Worm (Caenorhabditis elegans): ENCODE results near the gene nhr-117.

DNA sequence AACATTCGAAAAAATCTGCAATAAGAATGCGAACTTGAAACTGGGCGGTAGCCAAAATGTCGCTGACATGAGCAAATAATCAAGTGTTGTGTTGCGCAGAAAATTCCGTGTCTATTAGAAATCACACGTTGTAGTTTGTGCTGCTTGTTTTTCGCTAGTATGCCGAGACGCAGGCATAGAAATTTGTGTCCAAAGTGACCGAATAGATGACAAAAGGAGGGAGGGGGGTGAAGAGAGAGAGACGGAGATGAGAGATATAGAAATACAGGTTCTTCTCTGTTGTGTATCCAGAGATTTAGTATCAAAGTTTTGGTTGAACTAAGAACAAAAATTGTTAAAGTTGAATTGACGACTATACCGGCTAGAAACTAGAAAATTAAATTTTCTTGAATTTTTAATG, 5.9 kb upstream of the nhr-117 start:
- no peak for TF ChIP-seq hmg-20 (GFP tag; IDR thresholded peaks at IDR 0.05)
- no peak for TF ChIP-seq tbp1 (GFP tag; optimal IDR thresholded peaks at IDR 0.05)
- TF ChIP-seq B0261.1 (tag; optimal IDR thresholded peaks at IDR 0.05) = no peak
- no peak for TF ChIP-seq sptf-2 (GFP tag; optimal IDR thresholded peaks at IDR 0.05)
- no peak for TF ChIP-seq F10E7.11 (tag; optimal IDR thresholded peaks at IDR 0.05)
- no peak for TF ChIP-seq mcd-1 (GFP tag; IDR thresholded peaks at IDR 0.05)

All from whole organism, young adult.